Worm (Caenorhabditis elegans): ENCODE measurements around the gene R13D7.2.

- TF ChIP-seq dao-5 (tag; optimal IDR thresholded peaks at IDR 0.05), result no peak
- no peak for TF ChIP-seq him-1 (tag; optimal IDR thresholded peaks at IDR 0.05)
Observed at ce11 chrV:7420162-7420561, 10.5 kb downstream of the R13D7.2 start, which contains the start of gene srxa-4.

All from whole organism, L4/young adult.